Worm (Caenorhabditis elegans) whole organism, L3 larva: ENCODE measurements around the gene K10G9.2.
"Not testable (repeated sequence)": the region's sequence is repeated elsewhere in the genome, so short reads cannot be mapped to it uniquely, and the experiment has no call there.

ENCODE experiments used
- ama-1 ChIP-seq: fragments of 150-350 bp; optimal IDR thresholded peaks from 2 replicates; lab custom pipeline; 2018
- ceh-9 ChIP-seq: sonication (generic microtip); optimal IDR thresholded peaks from 2 replicates; lab custom pipeline; 2018; ENCODE audit warnings: missing biosample characterization, missing genetic modification characterization
- lin-39 ChIP-seq: fragments of 150-350 bp; optimal IDR thresholded peaks from 2 replicates; lab custom pipeline; 2018; ENCODE audit warnings: missing biosample characterization, missing genetic modification reagents, missing genetic modification characterization
- mdl-1 ChIP-seq: fragments of 150-350 bp; optimal IDR thresholded peaks from 2 replicates; lab custom pipeline; 2014; ENCODE audit warnings: missing biosample characterization, missing genetic modification characterization
- zag-1 ChIP-seq: fragments of 150-350 bp; optimal IDR thresholded peaks from 2 replicates; lab custom pipeline; 2014; ENCODE audit warnings: missing biosample characterization, missing genetic modification characterization
- ztf-11 ChIP-seq: fragments of 150-350 bp; optimal IDR thresholded peaks from 2 replicates; lab custom pipeline; 2014; ENCODE audit warnings: missing biosample characterization, missing genetic modification characterization

ce11 chrIII:10316653-10317052 lies 30.9 kb downstream of the K10G9.2 start:
- TF ChIP-seq ceh-9; lin-39 (tag; lab: Kevin White, UChicago); ztf-11 (tag; lab: Kevin White, UChicago); ama-1 (lab: Kevin White, UChicago); mdl-1; zag-1 (tag; lab: Kevin White, UChicago): not testable (repeated sequence)
